Fruit fly (Drosophila melanogaster) whole organism, embryonic: ENCODE results near the gene CG33268.

Experiments used
- CG10267 ChIP-seq: fragments of 200-800 bp; sonication (Bioruptor generic); optimal IDR thresholded peaks from 2 replicates; lab custom pipeline; 2018; ENCODE audit warnings: missing biosample characterization, mild to moderate bottlenecking, missing genetic modification characterization, moderate library complexity
- CG11723 ChIP-seq: fragments of 200-800 bp; sonication (Bioruptor generic); optimal IDR thresholded peaks from 2 replicates; lab custom pipeline; 2017; ENCODE audit warnings: missing biosample characterization, mild to moderate bottlenecking, missing genetic modification characterization
- CG14710 ChIP-seq: fragments of 200-800 bp; sonication (Bioruptor generic); optimal IDR thresholded peaks from 3 replicates; lab custom pipeline; 2019; ENCODE audit warnings: missing biosample characterization, mild to moderate bottlenecking, missing genetic modification characterization, moderate library complexity
- CG15479 ChIP-seq: fragments of 200-800 bp; sonication (Bioruptor generic); optimal IDR thresholded peaks from 3 replicates; lab custom pipeline; 2019; ENCODE audit warnings: missing biosample characterization, mild to moderate bottlenecking, missing genetic modification characterization, moderate library complexity
- CG15601 ChIP-seq: fragments of 200-800 bp; sonication (Bioruptor generic); optimal IDR thresholded peaks from 3 replicates; lab custom pipeline; 2019; ENCODE audit warnings: missing biosample characterization, mild to moderate bottlenecking, missing genetic modification characterization, moderate library complexity
- CG1602 ChIP-seq: fragments of 200-800 bp; sonication (Bioruptor generic); optimal IDR thresholded peaks from 3 replicates; lab custom pipeline; 2016; ENCODE audit warnings: missing biosample characterization, missing genetic modification characterization
- CG1647 ChIP-seq: fragments of 200-800 bp; sonication (Bioruptor generic); optimal IDR thresholded peaks from 3 replicates; lab custom pipeline; 2016; ENCODE audit warnings: missing biosample characterization, missing genetic modification characterization
- CG17186 ChIP-seq: fragments of 200-800 bp; sonication (Bioruptor generic); optimal IDR thresholded peaks from 3 replicates; lab custom pipeline; 2017; ENCODE audit warnings: missing biosample characterization, missing genetic modification reagents, missing genetic modification characterization
- CG2116 ChIP-seq: fragments of 200-800 bp; sonication (Bioruptor generic); optimal IDR thresholded peaks from 3 replicates; lab custom pipeline; 2018; ENCODE audit warnings: missing biosample characterization, mild to moderate bottlenecking, missing genetic modification characterization
- CG4424 ChIP-seq: fragments of 200-800 bp; sonication (Bioruptor generic); optimal IDR thresholded peaks from 3 replicates; lab custom pipeline; 2016; ENCODE audit warnings: missing biosample characterization, missing genetic modification characterization
- CG5245 ChIP-seq: fragments of 200-800 bp; sonication (Bioruptor generic); optimal IDR thresholded peaks from 3 replicates; lab custom pipeline; 2016; ENCODE audit warnings: missing biosample characterization, missing genetic modification characterization
- CG6175 ChIP-seq: fragments of 200-800 bp; sonication (Bioruptor generic); IDR thresholded peaks from 3 replicates; pipeline ENCODE4 v1.3.6; 2022; ENCODE audit warnings: missing biosample characterization, missing genetic modification characterization
- CG7786 ChIP-seq: fragments of 200-800 bp; sonication (Bioruptor generic); optimal IDR thresholded peaks from 2 replicates; lab custom pipeline; 2016; ENCODE audit warnings: missing biosample characterization, missing genetic modification characterization
- CG7839 ChIP-seq: fragments of 200-800 bp; sonication (Bioruptor generic); optimal IDR thresholded peaks from 3 replicates; lab custom pipeline; 2018; ENCODE audit warnings: missing biosample characterization, mild to moderate bottlenecking, missing genetic modification characterization, moderate library complexity
- CG8089 ChIP-seq: fragments of 200-800 bp; sonication (Bioruptor generic); optimal IDR thresholded peaks from 3 replicates; lab custom pipeline; 2016; ENCODE audit warnings: missing biosample characterization, missing genetic modification characterization
- CG8765 ChIP-seq: fragments of 200-800 bp; sonication (Bioruptor generic); IDR thresholded peaks from 2 replicates; pipeline ENCODE4 v1.3.6; 2022; ENCODE audit warnings: missing biosample characterization, missing genetic modification characterization
- CG9817 ChIP-seq: fragments of 200-800 bp; sonication (Bioruptor generic); optimal IDR thresholded peaks from 2 replicates; lab custom pipeline; 2018; ENCODE audit warnings: missing biosample characterization, mild to moderate bottlenecking, missing genetic modification characterization, moderate library complexity
- Camta ChIP-seq: fragments of 200-800 bp; sonication (Bioruptor generic); optimal IDR thresholded peaks from 2 replicates; lab custom pipeline; 2016; ENCODE audit warnings: missing biosample characterization, missing genetic modification characterization
- CkIIα-i1 ChIP-seq: fragments of 200-800 bp; sonication (Bioruptor generic); IDR thresholded peaks from 2 replicates; pipeline ENCODE4 v1.3.6; 2022; ENCODE audit warnings: missing biosample characterization, missing genetic modification characterization
- CoRest ChIP-seq: fragments of 200-800 bp; sonication (Bioruptor generic); optimal IDR thresholded peaks from 3 replicates; lab custom pipeline; 2018; ENCODE audit warnings: missing biosample characterization, mild to moderate bottlenecking, missing genetic modification characterization, moderate library complexity
- Deaf1 ChIP-seq: fragments of 200-800 bp; optimal IDR thresholded peaks from 3 replicates; lab custom pipeline; 2019; ENCODE audit warnings: missing biosample characterization, mild to moderate bottlenecking, missing genetic modification characterization, moderate library complexity
- E2f1 ChIP-seq: fragments of 200-800 bp; sonication (Bioruptor generic); IDR thresholded peaks from 2 replicates; pipeline ENCODE4 v1.3.6; 2022; ENCODE audit warnings: missing biosample characterization, missing genetic modification characterization
- Ets97D ChIP-seq: fragments of 200-800 bp; sonication (Bioruptor generic); optimal IDR thresholded peaks from 3 replicates; lab custom pipeline; 2016; ENCODE audit warnings: missing biosample characterization, missing genetic modification characterization
- HHEX ChIP-seq: fragments of 200-800 bp; sonication (Bioruptor generic); optimal IDR thresholded peaks from 3 replicates; lab custom pipeline; 2017; ENCODE audit warnings: missing biosample characterization, mild to moderate bottlenecking, missing genetic modification characterization, missing genetic modification reagents
- Med ChIP-seq: fragments of 200-800 bp; sonication (Bioruptor generic); peaks from one replicate; lab custom pipeline; 2016; ENCODE audit warnings: missing biosample characterization, missing genetic modification characterization, mild to moderate bottlenecking, inconsistent platforms, moderate library complexity
- Nf-YB ChIP-seq: fragments of 200-800 bp; sonication (Bioruptor generic); optimal IDR thresholded peaks from 3 replicates; lab custom pipeline; 2019; ENCODE audit warnings: missing biosample characterization, mild to moderate bottlenecking, missing genetic modification characterization, moderate library complexity
- Vsx1 ChIP-seq: fragments of 200-800 bp; sonication (Bioruptor generic); optimal IDR thresholded peaks from 2 replicates; lab custom pipeline; 2017; ENCODE audit warnings: missing biosample characterization, mild to moderate bottlenecking, missing genetic modification characterization, missing genetic modification reagents
- Xbp1 ChIP-seq: fragments of 200-800 bp; sonication (Bioruptor generic); optimal IDR thresholded peaks from 3 replicates; lab custom pipeline; 2016; ENCODE audit warnings: missing biosample characterization, mild to moderate bottlenecking, missing genetic modification characterization
- bab2 ChIP-seq: fragments of 200-800 bp; sonication (Bioruptor generic); optimal IDR thresholded peaks from 2 replicates; lab custom pipeline; 2016; ENCODE audit warnings: missing biosample characterization, missing genetic modification characterization
- bbx ChIP-seq: fragments of 200-800 bp; sonication (Bioruptor generic); IDR thresholded peaks from 2 replicates; pipeline ENCODE4 v1.3.6; 2022; ENCODE audit warnings: missing biosample characterization, missing genetic modification characterization; ENCODE audit not compliant: partially characterized antibody
- bcd ChIP-seq: fragments of 200-800 bp; sonication (Bioruptor generic); optimal IDR thresholded peaks from 2 replicates; lab custom pipeline; 2017; ENCODE audit warnings: missing biosample characterization, mild to moderate bottlenecking, missing genetic modification characterization
- bigmax ChIP-seq: fragments of 200-800 bp; sonication (Bioruptor generic); optimal IDR thresholded peaks from 2 replicates; lab custom pipeline; 2018; ENCODE audit warnings: missing biosample characterization, mild to moderate bottlenecking, missing genetic modification characterization
- btn ChIP-seq: fragments of 200-800 bp; sonication (Bioruptor generic); optimal IDR thresholded peaks from 2 replicates; lab custom pipeline; 2016; ENCODE audit warnings: missing biosample characterization, missing genetic modification characterization
- cas ChIP-seq: fragments of 200-800 bp; sonication (Bioruptor generic); IDR thresholded peaks from 2 replicates; pipeline ENCODE4 v1.3.6; 2022; ENCODE audit warnings: missing biosample characterization, missing genetic modification characterization
- chn ChIP-seq: fragments of 200-800 bp; sonication (Bioruptor generic); optimal IDR thresholded peaks from 2 replicates; lab custom pipeline; 2016; ENCODE audit warnings: missing biosample characterization, missing genetic modification characterization
- corto ChIP-seq: fragments of 200-800 bp; sonication (Bioruptor generic); optimal IDR thresholded peaks from 2 replicates; lab custom pipeline; 2016; ENCODE audit warnings: missing biosample characterization, mild to moderate bottlenecking, missing genetic modification characterization, moderate library complexity
- dan ChIP-seq: fragments of 200-800 bp; sonication (Bioruptor generic); IDR thresholded peaks from 2 replicates; pipeline ENCODE4 v1.3.6; 2022; ENCODE audit warnings: missing biosample characterization, missing genetic modification characterization
- fd102C ChIP-seq: fragments of 200-800 bp; sonication (Bioruptor generic); optimal IDR thresholded peaks from 2 replicates; lab custom pipeline; 2018; ENCODE audit warnings: missing biosample characterization, mild to moderate bottlenecking, missing genetic modification characterization, moderate library complexity
- fru ChIP-seq: fragments of >200 bp; optimal IDR thresholded peaks from 2 replicates; lab custom pipeline; 2017
- gem ChIP-seq: fragments of 200-800 bp; sonication (Bioruptor generic); optimal IDR thresholded peaks from 2 replicates; lab custom pipeline; 2019; ENCODE audit warnings: missing biosample characterization, mild to moderate bottlenecking, missing genetic modification characterization, moderate library complexity
- ind ChIP-seq: fragments of 200-800 bp; sonication (Bioruptor generic); optimal IDR thresholded peaks from 3 replicates; lab custom pipeline; 2016; ENCODE audit warnings: missing biosample characterization, missing genetic modification characterization
- nau ChIP-seq: fragments of 200-800 bp; sonication (Bioruptor generic); optimal IDR thresholded peaks from 3 replicates; lab custom pipeline; 2017; ENCODE audit warnings: missing biosample characterization, mild to moderate bottlenecking, missing genetic modification characterization, missing genetic modification reagents
- nerfin-1 ChIP-seq: fragments of 200-800 bp; sonication (Bioruptor generic); optimal IDR thresholded peaks from 3 replicates; lab custom pipeline; 2019; ENCODE audit warnings: missing biosample characterization, mild to moderate bottlenecking, missing genetic modification characterization, moderate library complexity
- nom ChIP-seq: fragments of 200-800 bp; sonication (Bioruptor generic); optimal IDR thresholded peaks from 2 replicates; lab custom pipeline; 2017; ENCODE audit warnings: missing biosample characterization, missing genetic modification characterization, mild to moderate bottlenecking, moderate library complexity, missing genetic modification reagents
- otp ChIP-seq: fragments of 200-800 bp; sonication (Bioruptor generic); IDR thresholded peaks from 3 replicates; pipeline ENCODE4, ENCODE4 v1.3.6; 2022; ENCODE audit warnings: missing biosample characterization, missing genetic modification characterization
- sim ChIP-seq: fragments of 200-800 bp; sonication (Bioruptor generic); IDR thresholded peaks from 2 replicates; pipeline ENCODE4 v1.3.6; 2022; ENCODE audit warnings: missing biosample characterization, missing genetic modification characterization
- ssp ChIP-seq: fragments of 200-800 bp; sonication (Bioruptor generic); IDR thresholded peaks from 2 replicates; pipeline ENCODE4 v1.3.6; 2022; ENCODE audit warnings: missing biosample characterization, missing genetic modification characterization
- tna ChIP-seq: fragments of 200-800 bp; sonication (Bioruptor generic); IDR thresholded peaks from 2 replicates; pipeline ENCODE4 v1.3.6; 2022; ENCODE audit warnings: missing biosample characterization, missing genetic modification characterization; ENCODE audit not compliant: partially characterized antibody
- vnd ChIP-seq: fragments of 200-800 bp; sonication (Bioruptor generic); IDR thresholded peaks from 3 replicates; pipeline ENCODE4 v1.3.6; 2022; ENCODE audit warnings: missing biosample characterization, missing genetic modification characterization; ENCODE audit not compliant: partially characterized antibody

The CG33268 gene

dm6 chr3L:11561946-11562760 is 28.9 kb downstream of the CG33268 start, which contains the start of the genes CG7394 and Mob2 (continued):
- peak; percentile 59; the same call in 1 of the 2 replicates for TF ChIP-seq sim (GFP tag; lab: Robert Waterston, UW)
- peak; percentile 67 for TF ChIP-seq CG11723 (GFP tag; lab: Kevin White, UChicago)
- peak; percentile 85 for TF ChIP-seq CG10267 (tag; lab: Kevin White, UChicago)
- TF ChIP-seq ssp (GFP tag; lab: Robert Waterston, UW) = peak; percentile 77
- TF ChIP-seq Deaf1 = peak; percentile 67
- peak; percentile 77 for TF ChIP-seq bbx (GFP tag; lab: Robert Waterston, UW)
- TF ChIP-seq CG8089 (GFP tag; lab: Kevin White, UChicago) = peak; percentile 37
- peak; percentile 68 for TF ChIP-seq cas (GFP tag; lab: Robert Waterston, UW)
- peak; percentile 97 for TF ChIP-seq CG17186 (GFP tag; lab: Kevin White, UChicago)
- no peak for TF ChIP-seq fru (lab: Kevin White, UChicago)
- peak; percentile 86 for TF ChIP-seq vnd
- TF ChIP-seq CG15601 (tag; lab: Kevin White, UChicago) = peak; percentile 83
- peak; percentile 92 for TF ChIP-seq CoRest (tag; lab: Kevin White, UChicago)
- peak; percentile 98 for TF ChIP-seq Med (GFP tag; lab: Kevin White, UChicago)
- peak; percentile 84 for TF ChIP-seq CG7786 (GFP tag; lab: Kevin White, UChicago)
- TF ChIP-seq tna (GFP tag; lab: Robert Waterston, UW) = peak; percentile 79
- TF ChIP-seq bigmax (GFP tag; lab: Kevin White, UChicago) = no peak
- TF ChIP-seq Vsx1 = peak; percentile 59
- peak; percentile 73 for TF ChIP-seq Nf-YB
- TF ChIP-seq CG9817 (tag; lab: Kevin White, UChicago) = peak; percentile 84
- TF ChIP-seq otp (GFP tag; lab: Robert Waterston, UW) = peak; percentile 79; the same call in 2 of the 3 replicates
- TF ChIP-seq CG1602 (GFP tag; lab: Kevin White, UChicago) = peak; percentile 89
- TF ChIP-seq bcd (GFP tag; lab: Kevin White, UChicago) = peak; percentile 90
- TF ChIP-seq nerfin-1 (tag; lab: Kevin White, UChicago) = peak; percentile 73
- TF ChIP-seq nom (GFP tag; lab: Kevin White, UChicago) = peak; percentile 14
- peak; percentile 71 for TF ChIP-seq CG5245 (GFP tag; lab: Kevin White, UChicago)
- peak; percentile 67 for TF ChIP-seq btn
- TF ChIP-seq gem (tag; lab: Kevin White, UChicago) = peak; percentile 94
- TF ChIP-seq CG4424 (GFP tag; lab: Kevin White, UChicago) = peak; percentile 88
- peak; percentile 83 for TF ChIP-seq CG6175 (GFP tag; lab: Robert Waterston, UW)
- no peak for TF ChIP-seq CkIIα-i1
- peak; percentile 94 for TF ChIP-seq Xbp1 (GFP tag; lab: Kevin White, UChicago)
- peak; percentile 63 for TF ChIP-seq nau (GFP tag; lab: Kevin White, UChicago)
- peak; percentile 70 for TF ChIP-seq CG8765 (GFP tag; lab: Robert Waterston, UW)
- peak; percentile 85 for TF ChIP-seq chn (GFP tag; lab: Kevin White, UChicago)
- TF ChIP-seq ind = peak; percentile 90
- TF ChIP-seq E2f1 = peak; percentile 89
- no peak; the same call in 1 of the 2 replicates for TF ChIP-seq dan
- peak; percentile 43 for TF ChIP-seq corto
- peak; percentile 12 for TF ChIP-seq CG15479 (GFP tag; lab: Kevin White, UChicago)
- peak; percentile 88 for TF ChIP-seq bab2
- TF ChIP-seq CG7839 (tag; lab: Kevin White, UChicago) = peak; percentile 92
- TF ChIP-seq Camta (GFP tag; lab: Kevin White, UChicago) = peak; percentile 81
- peak; percentile 86 for TF ChIP-seq Ets97D (GFP tag; lab: Kevin White, UChicago)
- TF ChIP-seq CG1647 (GFP tag; lab: Kevin White, UChicago) = peak; percentile 76
- TF ChIP-seq CG2116 (GFP tag; lab: Kevin White, UChicago) = peak; percentile 92
- TF ChIP-seq HHEX (GFP tag; lab: Kevin White, UChicago) = peak; percentile 80
- peak; percentile 92 for TF ChIP-seq CG14710 (tag; lab: Kevin White, UChicago)
- TF ChIP-seq fd102C (GFP tag; lab: Kevin White, UChicago) = no peak
